Fruit fly (Drosophila melanogaster) Kc167 (cell line): ENCODE data around the gene CG33772.

Source experiments
- Sin3A ChIP-seq: fragments of >200 bp; optimal IDR thresholded peaks from 2 replicates; lab custom pipeline; 2018; ENCODE audit warnings: missing external identifiers
- psq ChIP-seq: fragments of >200 bp; optimal IDR thresholded peaks from 2 replicates; lab custom pipeline; 2017; ENCODE audit warnings: missing external identifiers
- ttk ChIP-seq: sonication (Bioruptor generic); optimal IDR thresholded peaks from 2 replicates; lab custom pipeline; 2017; ENCODE audit warnings: missing external identifiers

DNA sequence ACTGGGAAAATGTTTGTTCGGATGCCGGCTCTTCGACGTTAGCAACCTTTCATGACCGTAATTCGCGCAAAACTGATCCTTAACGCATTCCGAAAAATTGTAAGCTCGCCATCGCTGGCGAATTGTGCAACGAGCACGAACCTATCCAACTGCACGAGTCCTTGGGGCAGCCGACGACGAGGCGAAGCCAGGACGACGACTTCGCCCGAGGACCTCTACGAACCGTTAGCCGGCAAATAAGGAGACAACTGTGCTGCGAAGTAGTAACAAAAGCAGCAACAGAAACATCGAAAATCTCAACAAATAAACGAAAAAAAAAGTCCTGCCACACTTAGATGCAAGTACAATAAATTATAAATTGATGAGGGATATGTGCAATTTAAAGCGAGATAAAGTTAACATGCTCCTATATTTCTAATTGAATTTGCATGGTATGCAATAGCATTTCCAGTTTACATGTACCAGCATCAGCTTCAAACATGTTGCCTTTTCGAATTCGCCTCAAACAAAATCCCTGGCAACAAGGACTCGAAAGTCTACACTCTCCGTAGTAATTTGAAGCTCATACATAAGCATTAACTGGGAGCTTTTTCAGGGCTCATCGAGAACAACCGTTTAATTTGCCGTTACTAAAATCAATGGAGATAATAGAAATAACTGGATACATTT, 14.3 kb downstream of the CG33772 start, which contains the start of gene CG14459:
- TF ChIP-seq psq (lab: Kevin White, UChicago) (no peak), ttk (no peak), Sin3A (no peak)
